Fruit fly (Drosophila melanogaster) whole organism, embryonic: ENCODE data around the gene CG14054.

Experiments used
- Asciz ChIP-seq: fragments of 200-800 bp; sonication (Bioruptor generic); optimal IDR thresholded peaks from 2 replicates; lab custom pipeline; 2017; ENCODE audit warnings: missing biosample characterization, mild to moderate bottlenecking, missing genetic modification characterization, missing genetic modification reagents
- Atf3 ChIP-seq: fragments of 200-800 bp; sonication (Bioruptor generic); optimal IDR thresholded peaks from 3 replicates; lab custom pipeline; 2016; ENCODE audit warnings: missing biosample characterization, missing genetic modification characterization
- Bdp1 ChIP-seq: fragments of 200-800 bp; sonication (Bioruptor generic); optimal IDR thresholded peaks from 3 replicates; lab custom pipeline; 2016; ENCODE audit warnings: missing biosample characterization, missing genetic modification characterization
- CG10274 ChIP-seq: fragments of 200-800 bp; sonication (Bioruptor generic); optimal IDR thresholded peaks from 3 replicates; lab custom pipeline; 2017; ENCODE audit warnings: missing biosample characterization, mild to moderate bottlenecking, missing genetic modification characterization
- CG11456 ChIP-seq: fragments of 200-800 bp; sonication (Bioruptor generic); IDR thresholded peaks from 3 replicates; pipeline ENCODE4 v1.3.6; 2022; ENCODE audit warnings: missing biosample characterization, missing genetic modification characterization
- CG12299 ChIP-seq: fragments of 200-800 bp; sonication (Bioruptor generic); optimal IDR thresholded peaks from 2 replicates; lab custom pipeline; 2018; ENCODE audit warnings: missing biosample characterization, mild to moderate bottlenecking, missing genetic modification characterization
- CG12391 ChIP-seq: fragments of 200-800 bp; sonication (Bioruptor generic); optimal IDR thresholded peaks from 3 replicates; lab custom pipeline; 2018; ENCODE audit warnings: missing biosample characterization, mild to moderate bottlenecking, missing genetic modification characterization, moderate library complexity
- CG12744 ChIP-seq: fragments of 200-800 bp; sonication (Bioruptor generic); optimal IDR thresholded peaks from 2 replicates; lab custom pipeline; 2016; ENCODE audit warnings: missing biosample characterization, missing genetic modification characterization
- CG15514 ChIP-seq: fragments of 200-800 bp; sonication (Bioruptor generic); optimal IDR thresholded peaks from 3 replicates; lab custom pipeline; 2017; ENCODE audit warnings: missing biosample characterization, missing genetic modification characterization, mild to moderate bottlenecking, moderate library complexity, missing genetic modification reagents
- CG15601 ChIP-seq: fragments of 200-800 bp; sonication (Bioruptor generic); optimal IDR thresholded peaks from 3 replicates; lab custom pipeline; 2019; ENCODE audit warnings: missing biosample characterization, mild to moderate bottlenecking, missing genetic modification characterization, moderate library complexity
- CG30431 ChIP-seq: fragments of 200-800 bp; sonication (Bioruptor generic); optimal IDR thresholded peaks from 2 replicates; lab custom pipeline; 2017; ENCODE audit warnings: missing biosample characterization, missing genetic modification characterization
- CG34376 ChIP-seq: fragments of 200-800 bp; sonication (Bioruptor generic); optimal IDR thresholded peaks from 2 replicates; lab custom pipeline; 2018; ENCODE audit warnings: missing biosample characterization, mild to moderate bottlenecking, missing genetic modification characterization
- CG3838 ChIP-seq: fragments of 200-800 bp; sonication (Bioruptor generic); optimal IDR thresholded peaks from 3 replicates; lab custom pipeline; 2016; ENCODE audit warnings: missing biosample characterization, missing genetic modification characterization
- CG4707 ChIP-seq: fragments of 200-800 bp; sonication (Bioruptor generic); optimal IDR thresholded peaks from 2 replicates; lab custom pipeline; 2018; ENCODE audit warnings: missing biosample characterization, mild to moderate bottlenecking, missing genetic modification characterization, moderate library complexity
- CG6689 ChIP-seq: fragments of 200-800 bp; sonication (Bioruptor generic); IDR thresholded peaks from 2 replicates; pipeline ENCODE4 v1.3.6; 2022; ENCODE audit warnings: missing biosample characterization, missing genetic modification characterization
- CG7928 ChIP-seq: fragments of 200-800 bp; sonication (Bioruptor generic); optimal IDR thresholded peaks from 2 replicates; lab custom pipeline; 2017; ENCODE audit warnings: missing biosample characterization, mild to moderate bottlenecking, missing genetic modification characterization
- CG8924 ChIP-seq: fragments of 200-800 bp; optimal IDR thresholded peaks from 3 replicates; lab custom pipeline; 2019; ENCODE audit warnings: missing biosample characterization, mild to moderate bottlenecking, missing genetic modification characterization, moderate library complexity
- CG8944 ChIP-seq: fragments of 200-800 bp; sonication (Bioruptor generic); optimal IDR thresholded peaks from 3 replicates; lab custom pipeline; 2016; ENCODE audit warnings: missing biosample characterization, missing genetic modification characterization
- CTCF ChIP-seq: fragments of 200-800 bp; sonication (Bioruptor generic); optimal IDR thresholded peaks from 2 replicates; lab custom pipeline; 2017; ENCODE audit warnings: missing biosample characterization, mild to moderate bottlenecking, missing genetic modification characterization, moderate library complexity
- Dip2 ChIP-seq: fragments of 200-800 bp; sonication (Bioruptor generic); IDR thresholded peaks from 2 replicates; pipeline ENCODE4 v1.3.6; 2022; ENCODE audit warnings: missing biosample characterization, missing genetic modification characterization
- Doc2 ChIP-seq: fragments of 200-800 bp; sonication (Bioruptor generic); IDR thresholded peaks from 2 replicates; pipeline ENCODE4 v1.3.6; 2022; ENCODE audit warnings: missing biosample characterization, missing genetic modification characterization
- ERR ChIP-seq: fragments of 200-800 bp; sonication (Bioruptor generic); optimal IDR thresholded peaks from 2 replicates; lab custom pipeline; 2016; ENCODE audit warnings: missing biosample characterization, missing genetic modification characterization
- Fer2 ChIP-seq: fragments of 200-800 bp; sonication (Bioruptor generic); optimal IDR thresholded peaks from 2 replicates; lab custom pipeline; 2018; ENCODE audit warnings: missing biosample characterization, mild to moderate bottlenecking, missing genetic modification characterization, moderate library complexity
- HHEX ChIP-seq: fragments of 200-800 bp; sonication (Bioruptor generic); optimal IDR thresholded peaks from 3 replicates; lab custom pipeline; 2017; ENCODE audit warnings: missing biosample characterization, mild to moderate bottlenecking, missing genetic modification characterization, missing genetic modification reagents
- Hmr ChIP-seq: fragments of 200-800 bp; sonication (Bioruptor generic); optimal IDR thresholded peaks from 3 replicates; lab custom pipeline; 2017; ENCODE audit warnings: mild to moderate bottlenecking, missing biosample characterization, missing genetic modification reagents, missing genetic modification characterization
- Hsf ChIP-seq: fragments of 200-800 bp; sonication (Bioruptor generic); optimal IDR thresholded peaks from 3 replicates; lab custom pipeline; 2016; ENCODE audit warnings: missing biosample characterization, missing genetic modification characterization
- MBD-R2 ChIP-seq: fragments of 200-800 bp; sonication (Bioruptor generic); IDR thresholded peaks from 2 replicates; pipeline ENCODE4 v1.3.6; 2022; ENCODE audit warnings: missing biosample characterization, missing genetic modification characterization
- MESR4 ChIP-seq: fragments of 200-800 bp; sonication (Bioruptor generic); optimal IDR thresholded peaks from 2 replicates; lab custom pipeline; 2018; ENCODE audit warnings: missing biosample characterization, mild to moderate bottlenecking, missing genetic modification characterization, moderate library complexity
- Mad ChIP-seq: fragments of 200-800 bp; sonication (Bioruptor generic); optimal IDR thresholded peaks from 2 replicates; lab custom pipeline; 2016; ENCODE audit warnings: missing biosample characterization, missing genetic modification characterization
- Max ChIP-seq: fragments of 200-800 bp; sonication (Bioruptor generic); optimal IDR thresholded peaks from 2 replicates; lab custom pipeline; 2016; ENCODE audit warnings: missing biosample characterization, mild to moderate bottlenecking, missing genetic modification characterization
- Optix ChIP-seq: fragments of 200-800 bp; sonication (Bioruptor generic); IDR thresholded peaks from 3 replicates; pipeline ENCODE4 v1.3.6; 2022; ENCODE audit warnings: missing biosample characterization, missing genetic modification characterization
- Six4 ChIP-seq: fragments of 200-800 bp; sonication (Bioruptor generic); optimal IDR thresholded peaks from 2 replicates; lab custom pipeline; 2016; ENCODE audit warnings: missing biosample characterization, missing genetic modification characterization
- az2 ChIP-seq: fragments of 200-800 bp; sonication (Bioruptor generic); optimal IDR thresholded peaks from 3 replicates; lab custom pipeline; 2016; ENCODE audit warnings: missing biosample characterization, missing genetic modification characterization
- bbx ChIP-seq: fragments of 200-800 bp; sonication (Bioruptor generic); IDR thresholded peaks from 2 replicates; pipeline ENCODE4 v1.3.6; 2022; ENCODE audit warnings: missing biosample characterization, missing genetic modification characterization; ENCODE audit not compliant: partially characterized antibody
- bcd ChIP-seq: fragments of 200-800 bp; sonication (Bioruptor generic); optimal IDR thresholded peaks from 2 replicates; lab custom pipeline; 2017; ENCODE audit warnings: missing biosample characterization, mild to moderate bottlenecking, missing genetic modification characterization
- btn ChIP-seq: fragments of 200-800 bp; sonication (Bioruptor generic); optimal IDR thresholded peaks from 2 replicates; lab custom pipeline; 2016; ENCODE audit warnings: missing biosample characterization, missing genetic modification characterization
- chn ChIP-seq: fragments of 200-800 bp; sonication (Bioruptor generic); optimal IDR thresholded peaks from 2 replicates; lab custom pipeline; 2016; ENCODE audit warnings: missing biosample characterization, missing genetic modification characterization
- croc ChIP-seq: fragments of 200-800 bp; sonication (Bioruptor generic); conservative IDR thresholded peaks from 3 replicates; pipeline ENCODE4 v1.3.6; 2022; ENCODE audit warnings: missing biosample characterization, missing genetic modification characterization
- crp ChIP-seq, 2 experiments: fragments of 200-800 bp; sonication (Bioruptor generic); optimal IDR thresholded peaks; 2 replicates in 1 of 2; 3 replicates in 1 of 2; lab custom pipeline; 2017; ENCODE audit warnings: missing biosample characterization in 2 of 2, missing genetic modification characterization in 2 of 2, mild to moderate bottlenecking in 1 of 2, moderate library complexity in 1 of 2
- dan ChIP-seq: fragments of 200-800 bp; sonication (Bioruptor generic); IDR thresholded peaks from 2 replicates; pipeline ENCODE4 v1.3.6; 2022; ENCODE audit warnings: missing biosample characterization, missing genetic modification characterization
- dimm ChIP-seq: fragments of 200-800 bp; sonication (Bioruptor generic); IDR thresholded peaks from 2 replicates; pipeline ENCODE4 v1.3.6; 2022; ENCODE audit warnings: missing biosample characterization, missing genetic modification characterization
- gcm2 ChIP-seq: fragments of 200-800 bp; sonication (Bioruptor generic); optimal IDR thresholded peaks from 2 replicates; lab custom pipeline; 2016; ENCODE audit warnings: missing biosample characterization, missing genetic modification characterization
- grau ChIP-seq: fragments of 200-800 bp; optimal IDR thresholded peaks from 3 replicates; lab custom pipeline; 2019; ENCODE audit warnings: missing biosample characterization, mild to moderate bottlenecking, missing genetic modification characterization, moderate library complexity
- hb ChIP-seq: fragments of 200-800 bp; sonication (Bioruptor generic); IDR thresholded peaks from 3 replicates; pipeline ENCODE4 v1.3.6; 2022; ENCODE audit warnings: missing biosample characterization, missing genetic modification characterization; ENCODE audit not compliant: partially characterized antibody
- inv ChIP-seq: fragments of 200-800 bp; sonication (Bioruptor generic); IDR thresholded peaks from 2 replicates; pipeline ENCODE4 v1.3.6; 2022; ENCODE audit warnings: missing biosample characterization, missing genetic modification characterization; ENCODE audit not compliant: partially characterized antibody
- peb ChIP-seq: fragments of 200-800 bp; sonication (Bioruptor generic); IDR thresholded peaks from 2 replicates; pipeline ENCODE4 v1.3.6; 2022; ENCODE audit warnings: missing biosample characterization, missing genetic modification characterization
- pfk ChIP-seq: fragments of 200-800 bp; sonication (Bioruptor generic); optimal IDR thresholded peaks from 2 replicates; lab custom pipeline; 2018; ENCODE audit warnings: missing biosample characterization, mild to moderate bottlenecking, missing genetic modification characterization, moderate library complexity
- pros ChIP-seq: fragments of 200-800 bp; sonication (Bioruptor generic); optimal IDR thresholded peaks from 3 replicates; lab custom pipeline; 2019; ENCODE audit warnings: missing biosample characterization, mild to moderate bottlenecking, missing genetic modification characterization, moderate library complexity
- scrt ChIP-seq: fragments of 200-800 bp; sonication (Bioruptor generic); optimal IDR thresholded peaks from 2 replicates; lab custom pipeline; 2018; ENCODE audit warnings: missing biosample characterization, mild to moderate bottlenecking, missing genetic modification characterization, moderate library complexity
- sob ChIP-seq: fragments of 200-800 bp; sonication (Bioruptor generic); IDR thresholded peaks from 2 replicates; pipeline ENCODE4 v1.3.6; 2022; ENCODE audit warnings: missing biosample characterization, missing genetic modification characterization
- tna ChIP-seq: fragments of 200-800 bp; sonication (Bioruptor generic); IDR thresholded peaks from 2 replicates; pipeline ENCODE4 v1.3.6; 2022; ENCODE audit warnings: missing biosample characterization, missing genetic modification characterization; ENCODE audit not compliant: partially characterized antibody

Gene CG14054

DNA sequence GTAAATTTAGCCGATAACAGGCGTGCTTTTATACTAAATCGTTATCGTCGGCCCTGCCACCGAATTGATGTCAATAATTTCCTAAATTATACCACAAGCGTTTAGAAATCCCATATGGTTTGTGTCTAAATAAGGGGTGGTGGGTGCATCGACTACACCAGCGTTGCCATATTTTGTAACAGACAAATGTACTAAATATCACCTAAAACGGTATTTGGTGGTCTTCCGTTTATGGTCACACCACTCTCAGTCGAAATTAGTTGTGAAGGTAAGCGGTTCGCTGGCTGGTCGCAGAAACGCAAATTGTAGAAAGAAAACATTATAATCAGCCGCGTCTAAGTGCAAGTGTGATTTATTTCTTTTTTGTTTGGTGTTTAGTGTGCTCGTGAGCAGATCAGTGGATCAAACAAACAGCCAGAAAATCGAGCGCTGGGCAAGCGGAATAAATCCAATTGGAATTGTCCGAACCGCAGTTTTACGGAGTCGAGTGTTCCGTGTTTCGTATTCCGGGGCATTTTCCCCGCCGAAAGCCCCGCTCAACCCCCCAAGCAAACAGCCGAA, 14.3 kb upstream of the CG14054 start, which contains the start of the genes CG16903 and Unc-76 (continued):
- TF ChIP-seq Hsf (GFP tag; lab: Kevin White, UChicago) (no peak), CG3838 (no peak), dan (GFP tag; lab: Robert Waterston, UW) (no peak), CG12744 (GFP tag; lab: Kevin White, UChicago) (peak; percentile 13), tna (GFP tag; lab: Robert Waterston, UW) (no peak), ERR (GFP tag; lab: Kevin White, UChicago) (no peak), Optix (GFP tag; lab: Robert Waterston, UW) (no peak), HHEX (peak; percentile 26), inv (GFP tag; lab: Robert Waterston, UW) (peak; percentile 26; the same call in 1 of the 2 replicates), bcd (no peak), CG4707 (GFP tag; lab: Kevin White, UChicago) (peak; percentile 40), scrt (GFP tag; lab: Kevin White, UChicago) (peak; percentile 51), peb (GFP tag; lab: Robert Waterston, UW) (no peak), Bdp1 (GFP tag; lab: Kevin White, UChicago) (peak; percentile 20), CG34376 (GFP tag; lab: Kevin White, UChicago) (peak; percentile 72), CTCF (GFP tag; lab: Kevin White, UChicago) (peak; percentile 42), btn (GFP tag; lab: Kevin White, UChicago) (no peak), pros (peak; percentile 64), CG10274 (GFP tag; lab: Kevin White, UChicago) (no peak), MESR4 (GFP tag; lab: Kevin White, UChicago) (peak; percentile 91), Fer2 (no peak), Doc2 (GFP tag; lab: Robert Waterston, UW) (no peak), chn (no peak), CG7928 (GFP tag; lab: Kevin White, UChicago) (peak; percentile 66), bbx (GFP tag; lab: Robert Waterston, UW) (peak; percentile 29; the same call in 1 of the 2 replicates), Six4 (GFP tag; lab: Kevin White, UChicago) (peak; percentile 7), CG12391 (tag; lab: Kevin White, UChicago) (peak; percentile 60), Dip2 (GFP tag; lab: Robert Waterston, UW) (no peak), dimm (GFP tag; lab: Robert Waterston, UW) (no peak), CG12299 (tag; lab: Kevin White, UChicago) (peak; percentile 51), CG30431 (no peak), Mad (GFP tag; lab: Kevin White, UChicago) (no peak), gcm2 (GFP tag; lab: Kevin White, UChicago) (no peak), sob (GFP tag; lab: Robert Waterston, UW) (peak; percentile 71), Max (GFP tag; lab: Kevin White, UChicago) (no peak), crp (GFP tag; optimal IDR thresholded peaks at IDR 0.05; lab: Kevin White, UChicago) (peak in 1 of 2 experiments; percentile 32), CG15514 (GFP tag; lab: Kevin White, UChicago) (peak; percentile 85), az2 (GFP tag; lab: Kevin White, UChicago) (no peak), MBD-R2 (GFP tag; lab: Robert Waterston, UW) (peak; percentile 86), hb (GFP tag; lab: Robert Waterston, UW) (no peak), CG15601 (peak; percentile 78), CG8924 (tag; lab: Kevin White, UChicago) (peak; percentile 78), Asciz (GFP tag; lab: Kevin White, UChicago) (peak; percentile 4), croc (GFP tag; lab: Robert Waterston, UW) (no peak), Hmr (GFP tag; lab: Kevin White, UChicago) (peak; percentile 89), CG8944 (peak; percentile 1), Atf3 (no peak), grau (tag; lab: Kevin White, UChicago) (peak; percentile 51), pfk (GFP tag; lab: Kevin White, UChicago) (peak; percentile 64), CG6689 (GFP tag; lab: Robert Waterston, UW) (no peak), CG11456 (GFP tag; lab: Robert Waterston, UW) (0 out of 3 replicates have a peak, but pooled peaks have one; percentile 20)
